Fruit fly (Drosophila melanogaster): Measurements from ENCODE around the gene Alp12.

Gene Alp12

DNA sequence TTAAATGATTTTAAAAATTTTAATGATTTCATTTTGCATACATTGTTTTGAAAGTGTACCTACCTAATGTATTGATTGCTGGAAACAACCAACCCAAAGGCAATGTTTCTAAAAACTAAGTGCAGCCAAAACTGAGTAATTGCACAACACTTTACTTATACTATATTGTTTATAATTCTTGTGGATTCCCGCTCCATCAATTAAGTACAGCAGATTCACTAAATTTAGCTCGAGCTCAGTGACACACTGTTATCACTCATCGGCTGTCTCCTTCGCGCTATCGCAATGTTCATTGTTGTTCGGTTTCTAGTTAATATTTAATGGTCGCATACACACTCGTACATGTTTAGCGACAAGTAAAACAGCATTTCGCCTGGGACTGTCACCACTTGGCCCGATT, 31.9 kb downstream of the Alp12 start:
- no peak for TF ChIP-seq Rel (GFP tag; optimal IDR thresholded peaks at IDR 0.05)
- TF ChIP-seq Rel (tag; optimal IDR thresholded peaks at IDR 0.05) = peak; percentile 93
- no peak for TF ChIP-seq Vsx2 (GFP tag; optimal IDR thresholded peaks at IDR 0.05; ENCODE audit: partially characterized antibody)
- TF ChIP-seq CG9705 (GFP tag; optimal IDR thresholded peaks at IDR 0.05) = no peak

DNA sequence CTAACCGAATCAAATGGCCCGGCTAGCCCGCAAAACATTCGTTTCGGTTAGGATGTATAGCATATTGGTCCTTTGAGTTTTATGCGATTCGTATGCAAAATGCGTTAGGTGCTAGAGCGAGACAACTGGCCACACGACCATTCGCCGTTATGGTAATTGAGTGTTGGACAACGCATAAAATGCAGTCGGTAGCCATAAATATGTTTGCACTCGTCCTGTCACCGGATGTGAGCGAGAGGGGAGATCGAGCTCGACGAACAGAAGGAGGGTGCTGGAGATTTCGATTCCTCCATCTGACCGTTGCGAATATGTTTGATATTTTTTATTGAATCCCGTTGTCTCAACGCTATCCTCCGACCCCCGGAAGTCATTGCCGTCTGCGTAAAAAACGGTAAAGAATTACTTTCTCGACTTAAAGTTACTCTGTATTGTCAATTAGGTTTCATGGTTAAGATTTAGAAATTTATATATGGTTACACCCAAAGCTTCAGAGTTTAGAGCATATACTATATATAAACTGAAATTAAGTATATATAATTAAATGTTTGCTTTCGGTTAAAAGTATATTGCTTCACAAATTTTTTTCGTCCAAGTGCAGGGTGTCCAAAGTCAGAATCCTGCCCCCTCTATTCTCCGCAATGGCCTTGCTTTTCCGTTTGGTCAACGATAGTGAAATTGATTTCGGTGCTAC, 34.2 kb downstream of the Alp12 start:
- TF ChIP-seq usp (GFP tag; optimal IDR thresholded peaks at IDR 0.05) = no peak
- TF ChIP-seq rgr (GFP tag; optimal IDR thresholded peaks at IDR 0.05) = no peak
- no peak for TF ChIP-seq br (GFP tag; optimal IDR thresholded peaks at IDR 0.05)
- TF ChIP-seq CG9705 (GFP tag; optimal IDR thresholded peaks at IDR 0.05) = no peak
- TF ChIP-seq N (GFP tag; optimal IDR thresholded peaks at IDR 0.05) = no peak
- no peak for TF ChIP-seq fru (GFP tag; optimal IDR thresholded peaks at IDR 0.05)
- TF ChIP-seq Mio (GFP tag; optimal IDR thresholded peaks at IDR 0.05) = no peak
- no peak for TF ChIP-seq woc (GFP tag; optimal IDR thresholded peaks at IDR 0.05)
- no peak for TF ChIP-seq brk (GFP tag; optimal IDR thresholded peaks at IDR 0.05)
- TF ChIP-seq Sp1 (GFP tag; optimal IDR thresholded peaks at IDR 0.05) = no peak
- TF ChIP-seq dl (GFP tag; optimal IDR thresholded peaks at IDR 0.05; ENCODE audit: insufficient read depth in 1 of 2, partially characterized antibody in 2 of 2) = no peak
- no peak for TF ChIP-seq psq (GFP tag; optimal IDR thresholded peaks at IDR 0.05)
- no peak for TF ChIP-seq sv (GFP tag; optimal IDR thresholded peaks at IDR 0.05)

DNA sequence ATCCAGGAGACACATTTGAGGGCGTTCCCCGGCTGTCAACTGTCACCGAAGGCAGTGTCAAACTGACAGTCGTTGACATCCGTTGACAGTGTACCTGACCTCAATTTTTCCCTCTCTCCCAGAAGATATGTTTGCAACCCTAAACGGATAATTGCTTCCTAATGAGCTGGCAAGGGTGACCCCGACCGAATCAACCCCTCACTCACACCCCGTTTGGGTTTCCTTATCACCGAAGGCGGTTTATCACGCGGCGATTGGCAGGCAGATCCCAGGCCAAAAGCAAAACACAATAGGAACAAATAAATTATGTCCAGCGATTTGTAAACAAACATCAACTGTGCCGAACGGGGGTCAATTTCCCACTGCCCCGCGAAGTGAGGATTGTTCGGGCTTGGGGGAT, 35.6 kb downstream of the Alp12 start:
- TF ChIP-seq tai (GFP tag; optimal IDR thresholded peaks at IDR 0.05) = no peak
- TF ChIP-seq CrebA (GFP tag; optimal IDR thresholded peaks at IDR 0.05; ENCODE audit: borderline replicate concordance) = no peak
- TF ChIP-seq ey (GFP tag; optimal IDR thresholded peaks at IDR 0.05) = no peak
- no peak for TF ChIP-seq sv (GFP tag; optimal IDR thresholded peaks at IDR 0.05)

DNA sequence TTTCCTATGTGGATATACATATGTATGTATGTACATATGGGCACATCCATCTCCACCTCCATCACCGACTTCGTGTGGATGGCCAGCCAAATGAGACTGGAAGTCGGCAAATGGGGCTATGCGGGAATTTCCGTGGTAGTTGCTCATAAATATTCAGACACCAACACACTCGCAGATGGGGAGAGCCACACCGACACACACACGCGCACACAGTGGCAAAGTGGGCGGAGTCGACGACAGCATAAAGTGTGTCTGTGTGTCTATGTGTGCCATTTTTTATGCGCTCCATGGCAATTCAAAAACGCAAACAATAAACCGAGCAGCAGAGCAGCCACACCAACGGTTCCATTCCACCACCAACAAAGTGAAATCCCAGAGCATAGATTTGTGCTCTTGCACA, 39.0 kb downstream of the Alp12 start:
- TF ChIP-seq GATAd (GFP tag; optimal IDR thresholded peaks at IDR 0.05) (no peak), Hr78 (GFP tag; optimal IDR thresholded peaks at IDR 0.05) (no peak), CG9705 (GFP tag; optimal IDR thresholded peaks at IDR 0.05) (no peak)

DNA sequence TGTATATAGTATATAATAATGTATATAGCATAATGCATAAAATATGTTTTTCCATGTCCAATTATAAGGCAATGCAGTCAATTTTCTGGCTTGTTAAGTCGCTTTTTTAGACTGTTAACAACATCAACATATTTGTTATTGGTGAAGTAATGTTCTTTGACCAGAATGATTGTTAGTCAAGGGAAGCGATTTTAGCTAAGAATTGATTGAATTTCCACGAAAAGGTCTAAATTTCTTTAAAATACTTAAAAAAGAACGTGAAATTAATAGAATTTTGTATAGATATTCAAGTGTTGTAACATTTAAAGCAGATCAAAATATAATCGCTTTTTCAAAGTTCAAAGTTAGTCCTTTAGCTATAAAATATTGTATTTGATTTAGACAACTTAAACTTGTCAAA, 39.6 kb downstream of the Alp12 start:
- no peak for TF ChIP-seq br (GFP tag; optimal IDR thresholded peaks at IDR 0.05)
- no peak for TF ChIP-seq h (GFP tag; optimal IDR thresholded peaks at IDR 0.05)
- TF ChIP-seq Hnf4 (GFP tag; optimal IDR thresholded peaks at IDR 0.05) = no peak
- no peak for TF ChIP-seq sv (GFP tag; optimal IDR thresholded peaks at IDR 0.05)
- TF ChIP-seq HLH106 (tag; optimal IDR thresholded peaks at IDR 0.05) = no peak
- no peak for TF ChIP-seq lola (GFP tag; optimal IDR thresholded peaks at IDR 0.05)
- TF ChIP-seq ey (GFP tag; optimal IDR thresholded peaks at IDR 0.05) = no peak
- no peak for TF ChIP-seq dmrt93B (GFP tag; optimal IDR thresholded peaks at IDR 0.05)
- TF ChIP-seq Sp1 (GFP tag; optimal IDR thresholded peaks at IDR 0.05) = no peak
- TF ChIP-seq N (GFP tag; optimal IDR thresholded peaks at IDR 0.05) = no peak
- no peak for TF ChIP-seq Hr78 (GFP tag; optimal IDR thresholded peaks at IDR 0.05)

DNA sequence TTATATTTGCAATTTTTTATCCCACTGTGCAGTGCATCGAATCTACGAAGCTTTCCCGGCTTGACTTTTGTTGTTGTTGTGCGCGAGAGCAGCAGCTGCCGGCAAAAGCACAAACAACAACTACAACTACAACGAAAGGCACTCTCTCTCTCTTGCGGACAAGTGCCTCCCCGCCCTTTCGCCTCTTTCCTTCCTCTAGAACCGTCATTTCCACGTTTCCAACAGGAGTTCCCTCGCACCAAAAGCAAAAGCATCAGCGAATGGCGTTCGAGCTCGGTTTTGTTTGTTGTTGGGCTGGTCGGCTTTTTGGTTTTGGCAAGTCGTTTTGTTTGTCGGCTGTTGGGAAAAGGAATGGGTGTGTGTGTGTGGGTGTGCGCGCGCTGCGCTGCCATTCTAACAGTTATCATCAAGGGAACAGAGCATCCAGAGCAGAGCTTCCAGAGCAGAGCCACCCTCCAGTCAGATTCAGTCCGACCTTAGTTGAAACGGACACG, 40.0 kb downstream of the Alp12 start, which contains the start of gene tj:
Gene tj (plus strand): TSS at position 444 of the 494 bp plus-strand sequence.
- no peak for TF ChIP-seq dmrt93B (GFP tag; optimal IDR thresholded peaks at IDR 0.05)
- no peak for TF ChIP-seq Hnf4 (GFP tag; optimal IDR thresholded peaks at IDR 0.05)
- TF ChIP-seq N (GFP tag; optimal IDR thresholded peaks at IDR 0.05) = no peak
- no peak for TF ChIP-seq Hr78 (GFP tag; optimal IDR thresholded peaks at IDR 0.05)
- no peak for TF ChIP-seq h (GFP tag; optimal IDR thresholded peaks at IDR 0.05)
- TF ChIP-seq Vsx2 (GFP tag; optimal IDR thresholded peaks at IDR 0.05; ENCODE audit: partially characterized antibody) = no peak

DNA sequence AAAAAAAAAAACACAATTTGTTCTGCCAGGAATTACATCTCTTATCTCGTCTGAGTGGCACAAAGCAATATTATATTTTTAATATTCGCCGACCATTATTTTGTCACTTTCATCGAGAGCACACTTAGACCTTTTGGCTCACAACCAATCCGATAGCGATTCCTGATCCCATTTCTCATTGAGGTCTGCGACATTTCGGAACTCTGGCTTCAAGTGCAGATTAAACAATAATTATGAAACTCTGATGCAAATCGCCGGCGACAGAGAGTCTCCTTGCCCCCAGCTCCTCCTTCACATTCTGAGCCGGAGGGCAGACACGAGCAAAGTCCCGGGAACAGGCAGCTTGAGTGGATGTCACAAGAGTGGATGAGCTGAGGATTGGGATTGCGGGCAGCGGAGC, 45.2 kb downstream of the Alp12 start:
- TF ChIP-seq woc (GFP tag; optimal IDR thresholded peaks at IDR 0.05) = no peak
- TF ChIP-seq psq (GFP tag; optimal IDR thresholded peaks at IDR 0.05) = no peak
- no peak for TF ChIP-seq CG9705 (GFP tag; optimal IDR thresholded peaks at IDR 0.05)
- TF ChIP-seq GATAd (GFP tag; optimal IDR thresholded peaks at IDR 0.05) = no peak
- no peak for TF ChIP-seq Dif (GFP tag; optimal IDR thresholded peaks at IDR 0.05; ENCODE audit: partially characterized antibody)

Measured in whole organism, wandering third instar larva.